Worm (Caenorhabditis elegans) whole organism, L4 larva: Measurements from ENCODE around the gene F22B5.6.
"Not testable (repeated sequence)": the region's sequence is repeated elsewhere in the genome, so short reads cannot be mapped to it uniquely, and the experiment has no call there.

Experiments used
- D1046.2 ChIP-seq: fragments of 200-800 bp; sonication (Bioruptor generic); IDR thresholded peaks from 2 replicates; pipeline ENCODE4 v1.3.6; 2022; ENCODE audit warnings: missing genetic modification characterization, missing compliant biosample characterization
- F49E8.2 ChIP-seq: sonication (generic microtip); optimal IDR thresholded peaks from 2 replicates; lab custom pipeline; 2016; ENCODE audit warnings: missing compliant biosample characterization, mild to moderate bottlenecking, missing genetic modification characterization, borderline replicate concordance
- T20F7.1 ChIP-seq: fragments of 200-800 bp; sonication (Bioruptor generic); optimal IDR thresholded peaks from 2 replicates; lab custom pipeline; 2018; ENCODE audit warnings: mild to moderate bottlenecking, missing genetic modification characterization, missing compliant biosample characterization
- Y48G9A.11 ChIP-seq: fragments of 200-800 bp; sonication (Bioruptor generic); IDR thresholded peaks from 2 replicates; pipeline ENCODE4 v1.3.6; 2022; ENCODE audit warnings: missing genetic modification reagents, missing genetic modification characterization, missing compliant biosample characterization
- ZK337.2 ChIP-seq: fragments of 200-800 bp; sonication (Bioruptor generic); IDR thresholded peaks from 2 replicates; pipeline ENCODE4 v1.3.6; 2022; ENCODE audit warnings: missing genetic modification reagents, missing genetic modification characterization, missing compliant biosample characterization
- ZK546.5 ChIP-seq, 2 experiments: sonication (generic microtip); optimal IDR thresholded peaks; 2 replicates each; lab custom pipeline; 2017; ENCODE audit warnings: missing biosample characterization in 2 of 2, missing genetic modification characterization in 2 of 2
- aha-1 ChIP-seq: fragments of 150-350 bp; peaks from one replicate; lab custom pipeline; 2014; ENCODE audit warnings: missing biosample characterization, missing genetic modification characterization
- aly-2 ChIP-seq: sonication (generic microtip); optimal IDR thresholded peaks from 2 replicates; lab custom pipeline; 2018; ENCODE audit warnings: missing biosample characterization, missing genetic modification characterization
- ama-1 ChIP-seq: fragments of 150-350 bp; optimal IDR thresholded peaks from 2 replicates; lab custom pipeline; 2014; ENCODE audit warnings: inconsistent platforms, mixed read lengths
- cey-2 ChIP-seq: sonication (generic microtip); optimal IDR thresholded peaks from 3 replicates; lab custom pipeline; 2017; ENCODE audit warnings: missing genetic modification characterization, mild to moderate bottlenecking, missing compliant biosample characterization, antibody characterized with exemption, borderline replicate concordance; ENCODE audit not compliant: insufficient read depth
- ctbp-1 ChIP-seq: fragments of 200-800 bp; sonication (Bioruptor generic); IDR thresholded peaks from 2 replicates; pipeline ENCODE4 v1.3.6; 2022; ENCODE audit warnings: missing genetic modification reagents, missing genetic modification characterization, missing compliant biosample characterization
- daf-16 ChIP-seq, 3 experiments: sonication (generic microtip); optimal IDR thresholded peaks; 2 replicates each; lab custom pipeline; 2016 to 2017; ENCODE audit warnings: missing genetic modification characterization in 3 of 3, missing genetic modification reagents in 3 of 3, mild to moderate bottlenecking in 2 of 3, missing compliant biosample characterization in 2 of 3, missing biosample characterization in 1 of 3, moderate library complexity in 1 of 3
- dpl-1 ChIP-seq: fragments of 150-350 bp; optimal IDR thresholded peaks from 2 replicates; lab custom pipeline; 2014; ENCODE audit warnings: missing biosample characterization, missing genetic modification reagents, missing genetic modification characterization
- egl-27 ChIP-seq: sonication (generic microtip); optimal IDR thresholded peaks from 3 replicates; lab custom pipeline; 2017; ENCODE audit warnings: missing biosample characterization, missing genetic modification reagents, missing genetic modification characterization
- hif-1 ChIP-seq, 2 experiments: sonication (generic microtip); optimal IDR thresholded peaks; 2 replicates each; lab custom pipeline; 2016 to 2017; ENCODE audit warnings: missing compliant biosample characterization in 2 of 2, missing genetic modification characterization in 2 of 2, missing genetic modification reagents in 2 of 2, missing genotype in 2 of 2, mild to moderate bottlenecking in 1 of 2
- hmg-1.1 ChIP-seq: fragments of 200-800 bp; sonication (Bioruptor generic); IDR thresholded peaks from 2 replicates; pipeline ENCODE4 v1.3.6; 2022; ENCODE audit warnings: missing genetic modification reagents, missing genetic modification characterization, missing compliant biosample characterization
- jun-1 ChIP-seq: fragments of 150-350 bp; optimal IDR thresholded peaks from 2 replicates; lab custom pipeline; 2014; ENCODE audit warnings: missing biosample characterization, missing genetic modification reagents, missing genetic modification characterization
- lim-7 ChIP-seq: fragments of 200-800 bp; sonication (Bioruptor generic); IDR thresholded peaks from 2 replicates; pipeline ENCODE4 v1.3.6; 2022; ENCODE audit warnings: missing genetic modification characterization, missing compliant biosample characterization
- lsy-2 ChIP-seq, 2 experiments: fragments of 150-350 bp in 1 of 2; sonication (generic microtip) in 1 of 2; optimal IDR thresholded peaks; 2 replicates each; lab custom pipeline; 2014 to 2017; ENCODE audit warnings: missing biosample characterization in 2 of 2, missing genetic modification characterization in 2 of 2
- mep-1 ChIP-seq: fragments of 150-350 bp; sonication (generic microtip); optimal IDR thresholded peaks from 3 replicates; lab custom pipeline; 2014; ENCODE audit warnings: missing biosample characterization, missing genetic modification characterization
- mxl-3 ChIP-seq: fragments of 200-800 bp; sonication (Bioruptor generic); optimal IDR thresholded peaks from 2 replicates; lab custom pipeline; 2018; ENCODE audit warnings: mild to moderate bottlenecking, missing genetic modification characterization, missing compliant biosample characterization
- nhr-28 ChIP-seq: fragments of 150-350 bp; optimal IDR thresholded peaks from 2 replicates; lab custom pipeline; 2014; ENCODE audit warnings: missing biosample characterization, missing genetic modification characterization
- nhr-48 ChIP-seq: sonication (generic microtip); optimal IDR thresholded peaks from 2 replicates; lab custom pipeline; 2016; ENCODE audit warnings: mild to moderate bottlenecking, missing genetic modification characterization, missing compliant biosample characterization
- pqm-1 ChIP-seq: sonication (generic microtip); optimal IDR thresholded peaks from 2 replicates; lab custom pipeline; 2017; ENCODE audit warnings: missing biosample characterization, missing genetic modification characterization
- set-16 ChIP-seq: fragments of 200-800 bp; sonication (Bioruptor generic); IDR thresholded peaks from 2 replicates; pipeline ENCODE4 v1.3.6; 2022; ENCODE audit warnings: missing genetic modification reagents, missing genetic modification characterization, missing compliant biosample characterization
- snpc-1.2 ChIP-seq: fragments of 200-800 bp; sonication (Bioruptor generic); IDR thresholded peaks from 2 replicates; pipeline ENCODE4 v1.3.6; 2022; ENCODE audit warnings: missing genetic modification reagents, missing genetic modification characterization, missing compliant biosample characterization
- unc-130 ChIP-seq: sonication (generic microtip); optimal IDR thresholded peaks from 2 replicates; lab custom pipeline; 2016; ENCODE audit warnings: missing genetic modification reagents, missing genetic modification characterization, missing compliant biosample characterization
- unc-62 ChIP-seq, 3 experiments: fragments of 150-350 bp in 1 of 3; sonication (generic microtip); optimal IDR thresholded peaks in 2 of 3; peaks in 1 of 3; 1 replicate in 1 of 3; 2 replicates in 2 of 3; lab custom pipeline; 2014 to 2017; ENCODE audit warnings: missing biosample characterization in 3 of 3, missing genetic modification characterization in 3 of 3, missing genetic modification reagents in 3 of 3, missing genotype in 1 of 3
- zfp-2 ChIP-seq: sonication (generic microtip); optimal IDR thresholded peaks from 2 replicates; lab custom pipeline; 2016; ENCODE audit warnings: mild to moderate bottlenecking, missing genetic modification characterization, missing compliant biosample characterization
- zfp-3 ChIP-seq: fragments of 200-800 bp; sonication (Bioruptor generic); conservative IDR thresholded peaks from 2 replicates; pipeline ENCODE4 v1.3.6; 2022; ENCODE audit warnings: missing genetic modification reagents, missing genetic modification characterization, missing compliant biosample characterization
- zip-11 ChIP-seq: fragments of 200-800 bp; sonication (Bioruptor generic); IDR thresholded peaks from 2 replicates; pipeline ENCODE4 v1.3.6; 2022; ENCODE audit warnings: missing genetic modification characterization, missing compliant biosample characterization
- zip-2 ChIP-seq: fragments of 150-350 bp; optimal IDR thresholded peaks from 2 replicates; lab custom pipeline; 2014; ENCODE audit warnings: missing biosample characterization, missing genetic modification characterization
- ztf-7 ChIP-seq: fragments of 150-350 bp; optimal IDR thresholded peaks from 2 replicates; lab custom pipeline; 2014; ENCODE audit warnings: missing biosample characterization, missing genetic modification characterization

The F22B5.6 gene

DNA sequence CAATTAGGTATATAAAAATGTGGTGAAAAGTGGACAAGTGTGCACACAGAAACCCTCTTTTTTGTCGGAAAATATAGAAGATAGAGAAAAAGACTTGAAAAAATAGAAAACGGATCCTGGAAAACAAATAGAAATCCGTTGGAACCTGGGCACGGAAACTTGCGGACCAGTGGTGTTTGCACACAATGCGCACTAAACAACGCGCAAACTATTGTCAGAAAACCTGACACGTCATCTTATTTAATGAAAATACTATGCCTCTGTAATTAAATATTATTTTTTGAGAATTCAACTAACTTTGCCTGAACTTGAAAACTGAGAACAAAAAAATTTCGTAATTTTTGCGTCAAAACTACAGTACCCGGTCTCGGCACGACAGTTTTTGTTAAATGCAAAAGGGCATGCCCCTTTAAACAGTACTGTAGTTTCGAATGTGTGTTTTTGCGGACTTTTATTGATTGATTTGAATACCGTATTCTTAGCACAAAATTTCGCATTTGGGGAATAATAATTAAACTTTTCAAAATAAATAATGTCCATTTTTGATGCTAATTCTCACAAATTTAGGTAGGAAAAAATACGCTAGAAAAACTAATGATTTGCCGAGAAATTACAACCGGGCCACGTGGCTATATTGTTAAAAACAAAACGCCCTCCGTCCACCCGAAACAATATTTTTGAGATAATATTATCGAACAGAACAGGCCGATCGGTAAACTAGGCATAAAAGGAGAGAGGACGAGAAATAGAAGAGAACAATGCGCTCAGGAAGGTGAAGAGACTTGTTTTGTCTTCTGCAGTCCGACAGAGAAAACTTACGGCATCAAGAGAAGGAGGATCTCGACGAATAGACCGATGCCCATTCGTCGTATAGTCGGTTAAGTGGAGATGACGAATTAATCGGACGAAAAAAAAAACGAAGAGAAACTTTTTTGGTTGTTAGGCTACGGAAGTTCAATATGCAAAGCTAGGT is 26.8 kb downstream of the F22B5.6 start:
- TF ChIP-seq aha-1 (peak; percentile 76), nhr-28 (peak; percentile 19), D1046.2 (GFP tag; lab: Robert Waterston, UW) (no peak), daf-16 (GFP tag; optimal IDR thresholded peaks at IDR 0.05; lab: Kevin White, UChicago) (no peak), daf-16 (tag; optimal IDR thresholded peaks at IDR 0.05; lab: Kevin White, UChicago) (peak; percentile 8), aly-2 (tag; lab: Kevin White, UChicago) (no peak), unc-130 (GFP tag; lab: Kevin White, UChicago) (peak; percentile 14), lsy-2 (tag; optimal IDR thresholded peaks at IDR 0.05; lab: Kevin White, UChicago) (peak in 1 of 2 experiments; percentile 43), dpl-1 (GFP tag; lab: Kevin White, UChicago) (peak; percentile 24), egl-27 (tag; lab: Kevin White, UChicago) (no peak), mxl-3 (GFP tag; lab: Kevin White, UChicago) (peak; percentile 7), hmg-1.1 (GFP tag; lab: Robert Waterston, UW) (peak; percentile 36; the same call in 1 of the 2 replicates), F49E8.2 (peak; percentile 52)

DNA sequence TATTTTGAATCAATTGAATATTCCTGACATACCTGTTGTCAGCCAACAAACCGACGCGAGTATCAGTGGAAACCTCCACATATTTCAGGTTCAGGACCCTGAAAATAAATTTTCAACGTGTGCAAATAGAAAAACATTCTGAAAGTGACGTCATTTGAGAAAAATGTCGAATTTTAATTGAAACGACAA is 27.3 kb downstream of the F22B5.6 start, which contains the start of gene F14E5.2:
Gene F14E5.2 (minus strand): TSS at position 101 of the 189 bp plus-strand sequence.
- no peak for TF ChIP-seq set-16 (GFP tag; lab: Robert Waterston, UW)

DNA sequence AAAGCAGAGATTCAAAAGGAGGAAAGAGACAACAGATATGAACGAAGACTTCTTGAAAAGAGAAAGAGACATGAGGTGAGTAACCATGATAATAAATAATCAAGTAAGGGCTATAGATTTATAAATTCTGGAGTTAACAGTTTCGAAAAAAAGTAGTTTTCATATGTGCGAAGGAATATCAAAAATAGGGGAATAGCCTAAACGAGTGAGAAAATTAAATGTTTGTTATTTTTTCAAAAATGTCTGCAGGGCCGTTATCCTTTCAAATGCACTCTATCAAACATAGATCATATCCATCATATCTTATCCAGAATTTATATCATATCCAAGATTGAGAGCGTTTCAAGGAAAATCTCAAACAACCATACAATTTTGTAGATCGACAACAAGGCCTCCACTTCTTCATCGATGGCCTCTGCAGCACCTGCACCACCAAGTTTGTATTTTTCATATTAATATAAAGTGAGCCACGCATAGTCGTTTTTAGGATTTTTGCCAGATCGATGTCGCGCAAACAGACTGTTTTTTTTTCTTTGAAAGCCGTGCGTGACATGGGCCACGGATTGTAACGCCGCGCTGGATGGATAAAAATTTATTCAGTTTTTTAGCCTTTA is 35.1 kb downstream of the F22B5.6 start:
- TF ChIP-seq mep-1 (tag; lab: Kevin White, UChicago) = peak; percentile 39
- no peak for TF ChIP-seq Y48G9A.11 (GFP tag; lab: Robert Waterston, UW)
- TF ChIP-seq ZK546.5 (tag; optimal IDR thresholded peaks at IDR 0.05; lab: Kevin White, UChicago) = no peak
- TF ChIP-seq snpc-1.2 = no peak
- no peak for TF ChIP-seq egl-27 (tag; lab: Kevin White, UChicago)
- peak; percentile 82 for TF ChIP-seq ztf-7 (tag; lab: Kevin White, UChicago)
- TF ChIP-seq D1046.2 (GFP tag; lab: Robert Waterston, UW) = no peak
- TF ChIP-seq T20F7.1 = no peak
- no peak for TF ChIP-seq mxl-3 (GFP tag; lab: Kevin White, UChicago)
- TF ChIP-seq nhr-48 = no peak
- no peak for TF ChIP-seq zip-2 (tag; lab: Kevin White, UChicago)

DNA sequence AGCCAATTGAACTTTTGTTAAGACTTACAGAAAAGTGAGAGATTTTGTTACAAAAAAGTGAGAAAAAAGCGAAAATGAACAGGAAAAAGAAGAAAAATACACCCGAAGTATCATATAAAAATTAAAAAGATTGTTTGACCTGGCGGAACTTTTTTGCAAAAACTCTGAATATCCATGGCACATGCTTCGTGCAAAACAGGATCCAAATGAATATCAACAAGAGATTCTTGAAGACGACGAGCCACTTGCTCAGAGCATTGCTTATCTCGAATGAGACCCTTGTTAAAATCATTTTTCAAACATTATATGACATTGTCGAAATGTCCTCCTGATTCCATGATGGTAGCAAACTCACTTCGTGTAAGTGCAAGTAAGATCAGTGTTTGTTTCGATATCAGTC is 36.2 kb downstream of the F22B5.6 start, which contains the start of gene F14E5.8:
Gene F14E5.8 (plus strand): TSS at position 301 of the 400 bp plus-strand sequence.
- TF ChIP-seq snpc-1.2; ctbp-1 (GFP tag; lab: Robert Waterston, UW); mep-1 (tag; lab: Kevin White, UChicago): not testable (repeated sequence)
- TF ChIP-seq, all 104 proteins: peak for 0; not testable (repeated sequence) for 104

- TF ChIP-seq mep-1 (tag; lab: Kevin White, UChicago) (peak; percentile 19), zfp-2 (tag; lab: Kevin White, UChicago) (no peak)
Measured at ce11 chrII:8419015-8419414, 37.0 kb downstream of the F22B5.6 start.

ce11 chrII:8417059-8417668 is 38.8 kb downstream of the F22B5.6 start, which contains the start of gene fdgt-2:
fdgt-2 (plus strand) TSS chrII:8417618.
- TF ChIP-seq Y48G9A.11 (GFP tag; lab: Robert Waterston, UW) = no peak
- TF ChIP-seq mep-1 (tag; lab: Kevin White, UChicago) = no peak
- TF ChIP-seq aha-1 = peak; percentile 42
- TF ChIP-seq zip-11 (GFP tag; lab: Robert Waterston, UW) = no peak
- TF ChIP-seq jun-1 (tag; lab: Kevin White, UChicago) = no peak
- no peak for TF ChIP-seq pqm-1 (tag; lab: Kevin White, UChicago)
- TF ChIP-seq daf-16 (GFP tag; optimal IDR thresholded peaks at IDR 0.05; lab: Kevin White, UChicago) = no peak
- peak; percentile 59 for TF ChIP-seq daf-16 (tag; optimal IDR thresholded peaks at IDR 0.05; lab: Kevin White, UChicago)
- TF ChIP-seq hif-1 (tag; optimal IDR thresholded peaks at IDR 0.05; lab: Kevin White, UChicago) = no peak
- peak; percentile 25 for TF ChIP-seq nhr-28
- TF ChIP-seq ztf-7 (tag; lab: Kevin White, UChicago) = no peak
- TF ChIP-seq zfp-3 (GFP tag; lab: Robert Waterston, UW) = no peak
- TF ChIP-seq lim-7 = no peak
- no peak for TF ChIP-seq ZK337.2 (GFP tag; lab: Robert Waterston, UW)
- no peak for TF ChIP-seq ZK546.5 (tag; optimal IDR thresholded peaks at IDR 0.05; lab: Kevin White, UChicago)
- peak in 1 of 2 experiments; percentile 95 for TF ChIP-seq unc-62 (GFP tag; optimal IDR thresholded peaks at IDR 0.05 in 1 of 2; lab: Kevin White, UChicago)
- TF ChIP-seq unc-62 (tag; optimal IDR thresholded peaks at IDR 0.05; lab: Kevin White, UChicago) = no peak
- no peak for TF ChIP-seq cey-2
- TF ChIP-seq ama-1 (lab: Kevin White, UChicago) = no peak
- TF ChIP-seq, all 104 proteins: peak for 4
